Fruit fly (Drosophila melanogaster): ENCODE results near the gene CG15877.

The CG15877 gene

dm6 chr3L:2409289-2409688, 31.9 kb upstream of the CG15877 start:
- TF ChIP-seq psq (optimal IDR thresholded peaks at IDR 0.05) (no peak), EcR (GFP tag; optimal IDR thresholded peaks at IDR 0.05) (no peak), Dll (optimal IDR thresholded peaks at IDR 0.05) (no peak), CG8478 (optimal IDR thresholded peaks at IDR 0.05) (no peak), usp (GFP tag; optimal IDR thresholded peaks at IDR 0.05) (no peak), pan (optimal IDR thresholded peaks at IDR 0.05) (no peak)

dm6 chr3L:2407945-2408344, 30.6 kb upstream of the CG15877 start:
- no peak for TF ChIP-seq pan (optimal IDR thresholded peaks at IDR 0.05)
- no peak for TF ChIP-seq usp (GFP tag; optimal IDR thresholded peaks at IDR 0.05)
- TF ChIP-seq EcR (GFP tag; optimal IDR thresholded peaks at IDR 0.05): no peak
- no peak for TF ChIP-seq CG8478 (optimal IDR thresholded peaks at IDR 0.05)
- no peak for TF ChIP-seq Dll (optimal IDR thresholded peaks at IDR 0.05)
- no peak for TF ChIP-seq psq (optimal IDR thresholded peaks at IDR 0.05)

- TF ChIP-seq EcR (GFP tag; optimal IDR thresholded peaks at IDR 0.05): no peak
- no peak for TF ChIP-seq Dll (optimal IDR thresholded peaks at IDR 0.05)
- no peak for TF ChIP-seq CG8478 (optimal IDR thresholded peaks at IDR 0.05)
- TF ChIP-seq psq (optimal IDR thresholded peaks at IDR 0.05): no peak
- no peak for TF ChIP-seq usp (GFP tag; optimal IDR thresholded peaks at IDR 0.05)
- no peak for TF ChIP-seq pan (optimal IDR thresholded peaks at IDR 0.05)
Measured at dm6 chr3L:2407271-2407670, 29.9 kb upstream of the CG15877 start.

dm6 chr3L:2402206-2402605, 24.9 kb upstream of the CG15877 start:
- TF ChIP-seq EcR (GFP tag; optimal IDR thresholded peaks at IDR 0.05) (no peak), psq (optimal IDR thresholded peaks at IDR 0.05) (no peak), usp (GFP tag; optimal IDR thresholded peaks at IDR 0.05) (no peak), Dll (optimal IDR thresholded peaks at IDR 0.05) (no peak), CG8478 (optimal IDR thresholded peaks at IDR 0.05) (no peak), pan (optimal IDR thresholded peaks at IDR 0.05) (no peak)

dm6 chr3L:2400227-2400840, 23.0 kb upstream of the CG15877 start:
- TF ChIP-seq Dll (optimal IDR thresholded peaks at IDR 0.05) (no peak), CG8478 (optimal IDR thresholded peaks at IDR 0.05) (no peak), psq (optimal IDR thresholded peaks at IDR 0.05) (no peak), EcR (GFP tag; optimal IDR thresholded peaks at IDR 0.05) (no peak), usp (GFP tag; optimal IDR thresholded peaks at IDR 0.05) (no peak), pan (optimal IDR thresholded peaks at IDR 0.05) (no peak)

dm6 chr3L:2399788-2400187, 22.4 kb upstream of the CG15877 start:
- TF ChIP-seq psq (optimal IDR thresholded peaks at IDR 0.05) (no peak), pan (optimal IDR thresholded peaks at IDR 0.05) (no peak), usp (GFP tag; optimal IDR thresholded peaks at IDR 0.05) (no peak), EcR (GFP tag; optimal IDR thresholded peaks at IDR 0.05) (no peak), CG8478 (optimal IDR thresholded peaks at IDR 0.05) (no peak), Dll (optimal IDR thresholded peaks at IDR 0.05) (no peak)

- TF ChIP-seq Dll (optimal IDR thresholded peaks at IDR 0.05): no peak
- TF ChIP-seq psq (optimal IDR thresholded peaks at IDR 0.05): no peak
- no peak for TF ChIP-seq pan (optimal IDR thresholded peaks at IDR 0.05)
- no peak for TF ChIP-seq CG8478 (optimal IDR thresholded peaks at IDR 0.05)
- TF ChIP-seq usp (GFP tag; optimal IDR thresholded peaks at IDR 0.05): no peak
- TF ChIP-seq EcR (GFP tag; optimal IDR thresholded peaks at IDR 0.05): no peak
Measured at dm6 chr3L:2398636-2399035, 21.3 kb upstream of the CG15877 start.

dm6 chr3L:2397571-2398187, 20.3 kb upstream of the CG15877 start:
- TF ChIP-seq EcR (GFP tag; optimal IDR thresholded peaks at IDR 0.05): no peak
- no peak for TF ChIP-seq CG8478 (optimal IDR thresholded peaks at IDR 0.05)
- TF ChIP-seq Dll (optimal IDR thresholded peaks at IDR 0.05): no peak

- no peak for TF ChIP-seq CG8478 (optimal IDR thresholded peaks at IDR 0.05)
- no peak for TF ChIP-seq Dll (optimal IDR thresholded peaks at IDR 0.05)
- TF ChIP-seq EcR (GFP tag; optimal IDR thresholded peaks at IDR 0.05): no peak
- TF ChIP-seq usp (GFP tag; optimal IDR thresholded peaks at IDR 0.05): no peak
- no peak for TF ChIP-seq pan (optimal IDR thresholded peaks at IDR 0.05)
- no peak for TF ChIP-seq psq (optimal IDR thresholded peaks at IDR 0.05)
Measured at dm6 chr3L:2392745-2393435, 15.5 kb upstream of the CG15877 start.

dm6 chr3L:2390889-2391288, 13.5 kb upstream of the CG15877 start, which contains the start of the genes CG32298 and CG32299:
TSS of gene CG32298 (minus strand) at chr3L:2390989.
TSS of gene CG32299 (minus strand) at chr3L:2390989.
- TF ChIP-seq pan (optimal IDR thresholded peaks at IDR 0.05) (no peak), EcR (GFP tag; optimal IDR thresholded peaks at IDR 0.05) (no peak), Dll (optimal IDR thresholded peaks at IDR 0.05) (no peak), usp (GFP tag; optimal IDR thresholded peaks at IDR 0.05) (no peak), CG8478 (optimal IDR thresholded peaks at IDR 0.05) (no peak), psq (optimal IDR thresholded peaks at IDR 0.05) (no peak)

- TF ChIP-seq EcR (GFP tag; optimal IDR thresholded peaks at IDR 0.05): no peak
- TF ChIP-seq CG8478 (optimal IDR thresholded peaks at IDR 0.05): no peak
- no peak for TF ChIP-seq Dll (optimal IDR thresholded peaks at IDR 0.05)
- TF ChIP-seq psq (optimal IDR thresholded peaks at IDR 0.05): no peak
- TF ChIP-seq usp (GFP tag; optimal IDR thresholded peaks at IDR 0.05): no peak
- TF ChIP-seq pan (optimal IDR thresholded peaks at IDR 0.05): no peak
Measured at dm6 chr3L:2388683-2389315, 11.4 kb upstream of the CG15877 start, which contains the start of gene Mzt1. TSS of gene Mzt1 (plus strand) at chr3L:2389265.

dm6 chr3L:2387816-2388215, 10.5 kb upstream of the CG15877 start:
- TF ChIP-seq EcR (GFP tag; optimal IDR thresholded peaks at IDR 0.05) (no peak), psq (optimal IDR thresholded peaks at IDR 0.05) (no peak), usp (GFP tag; optimal IDR thresholded peaks at IDR 0.05) (no peak), CG8478 (optimal IDR thresholded peaks at IDR 0.05) (no peak), Dll (optimal IDR thresholded peaks at IDR 0.05) (no peak), pan (optimal IDR thresholded peaks at IDR 0.05) (no peak)

All from whole organism.